Fruit fly (Drosophila melanogaster) whole organism, embryonic: Measurements from ENCODE around the gene CG16824.

Source experiments
- ATbp ChIP-seq: fragments of 200-800 bp; sonication (Bioruptor generic); optimal IDR thresholded peaks from 2 replicates; lab custom pipeline; 2017; ENCODE audit warnings: missing biosample characterization, mild to moderate bottlenecking, missing genetic modification characterization, missing genetic modification reagents
- Antp ChIP-seq: fragments of 200-800 bp; sonication (Bioruptor generic); optimal IDR thresholded peaks from 3 replicates; lab custom pipeline; 2016; ENCODE audit warnings: missing biosample characterization, missing genetic modification characterization
- Asciz ChIP-seq: fragments of 200-800 bp; sonication (Bioruptor generic); optimal IDR thresholded peaks from 2 replicates; lab custom pipeline; 2017; ENCODE audit warnings: missing biosample characterization, mild to moderate bottlenecking, missing genetic modification characterization, missing genetic modification reagents
- CG10209 ChIP-seq: fragments of 200-800 bp; sonication (Bioruptor generic); optimal IDR thresholded peaks from 3 replicates; lab custom pipeline; 2017; ENCODE audit warnings: missing biosample characterization, mild to moderate bottlenecking, missing genetic modification characterization, missing genetic modification reagents
- CG11695 ChIP-seq: fragments of 200-800 bp; sonication (Bioruptor generic); IDR thresholded peaks from 3 replicates; pipeline ENCODE4 v1.3.6; 2022; ENCODE audit warnings: missing biosample characterization, missing genetic modification characterization
- CG12744 ChIP-seq: fragments of 200-800 bp; sonication (Bioruptor generic); optimal IDR thresholded peaks from 2 replicates; lab custom pipeline; 2016; ENCODE audit warnings: missing biosample characterization, missing genetic modification characterization
- CG1647 ChIP-seq: fragments of 200-800 bp; sonication (Bioruptor generic); optimal IDR thresholded peaks from 3 replicates; lab custom pipeline; 2016; ENCODE audit warnings: missing biosample characterization, missing genetic modification characterization
- CG16779 ChIP-seq: fragments of 200-800 bp; sonication (Bioruptor generic); IDR thresholded peaks from 2 replicates; pipeline ENCODE4 v1.3.6; 2022; ENCODE audit warnings: missing biosample characterization, missing genetic modification characterization
- CG17359 ChIP-seq: fragments of 200-800 bp; sonication (Bioruptor generic); optimal IDR thresholded peaks from 3 replicates; lab custom pipeline; 2018; ENCODE audit warnings: missing biosample characterization, mild to moderate bottlenecking, missing genetic modification characterization, moderate library complexity
- CG17361 ChIP-seq: fragments of 200-800 bp; sonication (Bioruptor generic); IDR thresholded peaks from 3 replicates; pipeline ENCODE4 v1.3.6; 2022; ENCODE audit warnings: missing biosample characterization, missing genetic modification characterization
- CG18011 ChIP-seq: fragments of 200-800 bp; sonication (Bioruptor generic); optimal IDR thresholded peaks from 2 replicates; lab custom pipeline; 2017; ENCODE audit warnings: missing biosample characterization, missing genetic modification characterization, mild to moderate bottlenecking, moderate library complexity, missing genotype
- CG18764 ChIP-seq: fragments of 200-800 bp; sonication (Bioruptor generic); optimal IDR thresholded peaks from 3 replicates; lab custom pipeline; 2016; ENCODE audit warnings: missing biosample characterization, missing genetic modification characterization
- CG3163 ChIP-seq: fragments of 200-800 bp; sonication (Bioruptor generic); optimal IDR thresholded peaks from 3 replicates; lab custom pipeline; 2016; ENCODE audit warnings: missing biosample characterization, missing genetic modification characterization
- CG5180 ChIP-seq: fragments of 200-800 bp; sonication (Bioruptor generic); optimal IDR thresholded peaks from 3 replicates; lab custom pipeline; 2017; ENCODE audit warnings: missing biosample characterization, missing genetic modification characterization, mild to moderate bottlenecking, moderate library complexity, missing genetic modification reagents
- CG7372 ChIP-seq: fragments of 200-800 bp; sonication (Bioruptor generic); IDR thresholded peaks from 2 replicates; pipeline ENCODE4 v1.3.6; 2022; ENCODE audit warnings: missing biosample characterization, missing genetic modification characterization
- CG7963 ChIP-seq: fragments of 200-800 bp; sonication (Bioruptor generic); IDR thresholded peaks from 3 replicates; pipeline ENCODE4 v1.3.6; 2022; ENCODE audit warnings: missing biosample characterization, missing genetic modification characterization; ENCODE audit not compliant: partially characterized antibody
- CG8924 ChIP-seq: fragments of 200-800 bp; optimal IDR thresholded peaks from 3 replicates; lab custom pipeline; 2019; ENCODE audit warnings: missing biosample characterization, mild to moderate bottlenecking, missing genetic modification characterization, moderate library complexity
- CG9727 ChIP-seq: fragments of 200-800 bp; sonication (Bioruptor generic); optimal IDR thresholded peaks from 3 replicates; lab custom pipeline; 2017; ENCODE audit warnings: missing biosample characterization, mild to moderate bottlenecking, missing genetic modification characterization
- Dll ChIP-seq: fragments of 200-800 bp; sonication (Bioruptor generic); IDR thresholded peaks from 4 replicates; pipeline ENCODE4 v1.3.6; 2022; ENCODE audit warnings: missing biosample characterization, missing genetic modification characterization; ENCODE audit not compliant: partially characterized antibody
- Drgx ChIP-seq: fragments of 200-800 bp; sonication (Bioruptor generic); IDR thresholded peaks from 2 replicates; pipeline ENCODE4 v1.3.6; 2022; ENCODE audit warnings: missing biosample characterization, missing genetic modification characterization
- ERR ChIP-seq: fragments of 200-800 bp; sonication (Bioruptor generic); optimal IDR thresholded peaks from 2 replicates; lab custom pipeline; 2016; ENCODE audit warnings: missing biosample characterization, missing genetic modification characterization
- HmgD ChIP-seq: fragments of 200-800 bp; sonication (Bioruptor generic); optimal IDR thresholded peaks from 3 replicates; lab custom pipeline; 2016; ENCODE audit warnings: missing biosample characterization, missing genetic modification characterization
- Lhr ChIP-seq: fragments of 200-800 bp; sonication (Bioruptor generic); optimal IDR thresholded peaks from 3 replicates; lab custom pipeline; 2017; ENCODE audit warnings: mild to moderate bottlenecking, missing biosample characterization, missing genetic modification reagents, missing genetic modification characterization
- MTF-1 ChIP-seq: fragments of 200-800 bp; sonication (Bioruptor generic); optimal IDR thresholded peaks from 2 replicates; lab custom pipeline; 2018; ENCODE audit warnings: missing biosample characterization, mild to moderate bottlenecking, missing genetic modification characterization, borderline replicate concordance
- Mad ChIP-seq: fragments of 200-800 bp; sonication (Bioruptor generic); optimal IDR thresholded peaks from 2 replicates; lab custom pipeline; 2016; ENCODE audit warnings: missing biosample characterization, missing genetic modification characterization
- NC2α ChIP-seq: fragments of 200-800 bp; sonication (Bioruptor generic); optimal IDR thresholded peaks from 2 replicates; lab custom pipeline; 2016; ENCODE audit warnings: missing biosample characterization, missing genetic modification characterization
- Rx ChIP-seq: fragments of 200-800 bp; sonication (Bioruptor generic); IDR thresholded peaks from 2 replicates; pipeline ENCODE4 v1.3.6; 2022; ENCODE audit warnings: missing biosample characterization, missing genetic modification characterization
- TFAM ChIP-seq: fragments of 200-800 bp; sonication (Bioruptor generic); optimal IDR thresholded peaks from 2 replicates; lab custom pipeline; 2017; ENCODE audit warnings: missing biosample characterization, missing genetic modification characterization, inconsistent platforms
- Usf ChIP-seq: fragments of 200-800 bp; sonication (Bioruptor generic); optimal IDR thresholded peaks from 2 replicates; lab custom pipeline; 2017; ENCODE audit warnings: missing genotype, missing biosample characterization, missing genetic modification characterization
- Xrp1 ChIP-seq: fragments of 200-800 bp; sonication (Bioruptor generic); IDR thresholded peaks from 2 replicates; pipeline ENCODE4 v1.3.6; 2022; ENCODE audit warnings: missing biosample characterization, missing genetic modification characterization
- ara ChIP-seq: fragments of 200-800 bp; sonication (Bioruptor generic); IDR thresholded peaks from 2 replicates; pipeline ENCODE4 v1.3.6; 2022; ENCODE audit warnings: missing biosample characterization, missing genetic modification characterization
- ash1 ChIP-seq: fragments of 200-800 bp; sonication (Bioruptor generic); optimal IDR thresholded peaks from 2 replicates; lab custom pipeline; 2018; ENCODE audit warnings: missing biosample characterization, mild to moderate bottlenecking, missing genetic modification characterization
- btn ChIP-seq: fragments of 200-800 bp; sonication (Bioruptor generic); optimal IDR thresholded peaks from 2 replicates; lab custom pipeline; 2016; ENCODE audit warnings: missing biosample characterization, missing genetic modification characterization
- danr ChIP-seq: fragments of 200-800 bp; sonication (Bioruptor generic); IDR thresholded peaks from 2 replicates; pipeline ENCODE4 v1.3.6; 2022; ENCODE audit warnings: missing biosample characterization, missing genetic modification characterization
- dm ChIP-seq: fragments of 200-800 bp; sonication (Bioruptor generic); optimal IDR thresholded peaks from 3 replicates; lab custom pipeline; 2016; ENCODE audit warnings: missing biosample characterization, missing genetic modification characterization
- ems ChIP-seq: fragments of 200-800 bp; sonication (Bioruptor generic); optimal IDR thresholded peaks from 3 replicates; lab custom pipeline; 2016; ENCODE audit warnings: missing biosample characterization, missing genetic modification characterization
- eve ChIP-seq, 2 experiments: fragments of >200 bp; optimal IDR thresholded peaks; 2 replicates each; lab custom pipeline; 2017; ENCODE audit warnings: missing biosample characterization in 2 of 2, missing genetic modification characterization in 2 of 2
- fd102C ChIP-seq: fragments of 200-800 bp; sonication (Bioruptor generic); optimal IDR thresholded peaks from 2 replicates; lab custom pipeline; 2018; ENCODE audit warnings: missing biosample characterization, mild to moderate bottlenecking, missing genetic modification characterization, moderate library complexity
- grn ChIP-seq: fragments of 200-800 bp; sonication (Bioruptor generic); optimal IDR thresholded peaks from 3 replicates; lab custom pipeline; 2017; ENCODE audit warnings: missing biosample characterization, missing genetic modification characterization
- hth ChIP-seq: fragments of >200 bp; optimal IDR thresholded peaks from 2 replicates; lab custom pipeline; 2017; ENCODE audit warnings: inconsistent platforms
- ind ChIP-seq: fragments of 200-800 bp; sonication (Bioruptor generic); optimal IDR thresholded peaks from 3 replicates; lab custom pipeline; 2016; ENCODE audit warnings: missing biosample characterization, missing genetic modification characterization
- insv ChIP-seq, 2 experiments: fragments of 200-800 bp; sonication (Bioruptor generic); optimal IDR thresholded peaks; 3 replicates each; lab custom pipeline; 2016 to 2018; ENCODE audit warnings: missing biosample characterization in 2 of 2, missing genetic modification characterization in 2 of 2
- kay ChIP-seq: fragments of 200-800 bp; sonication (Bioruptor generic); optimal IDR thresholded peaks from 2 replicates; lab custom pipeline; 2016; ENCODE audit warnings: missing biosample characterization, missing genetic modification characterization
- phol ChIP-seq: fragments of 200-800 bp; sonication (Bioruptor generic); optimal IDR thresholded peaks from 3 replicates; lab custom pipeline; 2018; ENCODE audit warnings: missing biosample characterization, mild to moderate bottlenecking, missing genetic modification characterization, moderate library complexity
- pzg ChIP-seq: fragments of 200-800 bp; sonication (Bioruptor generic); optimal IDR thresholded peaks from 3 replicates; lab custom pipeline; 2018; ENCODE audit warnings: missing biosample characterization, mild to moderate bottlenecking, missing genetic modification characterization, moderate library complexity
- ranshi ChIP-seq: fragments of 200-800 bp; sonication (Bioruptor generic); IDR thresholded peaks from 2 replicates; pipeline ENCODE4 v1.3.6; 2022; ENCODE audit warnings: missing biosample characterization, missing genetic modification characterization
- repo ChIP-seq: fragments of 200-800 bp; sonication (Bioruptor generic); optimal IDR thresholded peaks from 2 replicates; lab custom pipeline; 2016; ENCODE audit warnings: missing biosample characterization, missing genetic modification characterization
- sim ChIP-seq: fragments of 200-800 bp; sonication (Bioruptor generic); IDR thresholded peaks from 2 replicates; pipeline ENCODE4 v1.3.6; 2022; ENCODE audit warnings: missing biosample characterization, missing genetic modification characterization
- sisA ChIP-seq: fragments of 200-800 bp; sonication (Bioruptor generic); IDR thresholded peaks from 2 replicates; pipeline ENCODE4 v1.3.6; 2022; ENCODE audit warnings: missing biosample characterization, missing genetic modification characterization
- slbo ChIP-seq: fragments of 200-800 bp; sonication (Bioruptor generic); IDR thresholded peaks from 2 replicates; pipeline ENCODE4 v1.3.6; 2022; ENCODE audit warnings: missing biosample characterization, missing genetic modification characterization
- tap ChIP-seq: fragments of 200-800 bp; optimal IDR thresholded peaks from 3 replicates; lab custom pipeline; 2019; ENCODE audit warnings: missing biosample characterization, mild to moderate bottlenecking, missing genetic modification characterization, moderate library complexity
- tup ChIP-seq: fragments of 200-800 bp; sonication (Bioruptor generic); optimal IDR thresholded peaks from 2 replicates; lab custom pipeline; 2016; ENCODE audit warnings: missing biosample characterization, mild to moderate bottlenecking, missing genetic modification characterization, moderate library complexity

Gene CG16824

dm6 chr2L:13286456-13286855 lies 6.4 kb upstream of the CG16824 start, which contains the start of the genes Drep4 and Uvrag (continued):
- TF ChIP-seq HmgD (no peak), sisA (GFP tag; lab: Robert Waterston, UW) (no peak), slbo (GFP tag; lab: Robert Waterston, UW) (peak; percentile 83), Lhr (GFP tag; lab: Kevin White, UChicago) (peak; percentile 35), CG16779 (GFP tag; lab: Robert Waterston, UW) (no peak), ranshi (0 out of 2 replicates have a peak, but pooled peaks have one; percentile 57), Mad (GFP tag; lab: Kevin White, UChicago) (no peak), NC2α (GFP tag; lab: Kevin White, UChicago) (no peak), repo (GFP tag; lab: Kevin White, UChicago) (no peak), danr (no peak), Dll (GFP tag; lab: Robert Waterston, UW) (no peak), CG18764 (GFP tag; lab: Kevin White, UChicago) (peak; percentile 29), ERR (no peak), dm (no peak), CG7372 (peak; percentile 38; the same call in 1 of the 2 replicates), CG8924 (tag; lab: Kevin White, UChicago) (no peak), ash1 (GFP tag; lab: Kevin White, UChicago) (no peak), phol (tag; lab: Kevin White, UChicago) (peak; percentile 78), pzg (GFP tag; lab: Kevin White, UChicago) (peak; percentile 18), Asciz (GFP tag; lab: Kevin White, UChicago) (no peak), ara (0 out of 2 replicates have a peak, but pooled peaks have one; percentile 18), insv (GFP tag; optimal IDR thresholded peaks at IDR 0.05; lab: Kevin White, UChicago) (peak in 1 of 2 experiments; percentile 73), Drgx (0 out of 2 replicates have a peak, but pooled peaks have one; percentile 19), ind (GFP tag; lab: Kevin White, UChicago) (peak; percentile 72), CG1647 (no peak), ems (no peak), TFAM (GFP tag; lab: Kevin White, UChicago) (no peak), CG10209 (GFP tag; lab: Kevin White, UChicago) (peak; percentile 77), CG17359 (no peak), CG3163 (GFP tag; lab: Kevin White, UChicago) (no peak), CG9727 (GFP tag; lab: Kevin White, UChicago) (no peak), ATbp (GFP tag; lab: Kevin White, UChicago) (no peak), MTF-1 (GFP tag; lab: Kevin White, UChicago) (no peak), CG11695 (GFP tag; lab: Robert Waterston, UW) (no peak), CG18011 (GFP tag; lab: Kevin White, UChicago) (no peak), tup (no peak), Xrp1 (peak; percentile 77), btn (GFP tag; lab: Kevin White, UChicago) (no peak), Antp (GFP tag; lab: Kevin White, UChicago) (no peak), Usf (GFP tag; lab: Kevin White, UChicago) (peak; percentile 7), eve (GFP tag; optimal IDR thresholded peaks at IDR 0.05; lab: Kevin White, UChicago) (no peak), hth (lab: Kevin White, UChicago) (no peak), CG7963 (GFP tag; lab: Robert Waterston, UW) (no peak), sim (GFP tag; lab: Robert Waterston, UW) (no peak), CG5180 (GFP tag; lab: Kevin White, UChicago) (no peak), grn (no peak), Rx (GFP tag; lab: Robert Waterston, UW) (no peak), CG12744 (GFP tag; lab: Kevin White, UChicago) (no peak), CG17361 (GFP tag; lab: Robert Waterston, UW) (no peak; the same call in 2 of the 3 replicates), fd102C (GFP tag; lab: Kevin White, UChicago) (no peak), kay (GFP tag; lab: Kevin White, UChicago) (peak; percentile 40), tap (tag; lab: Kevin White, UChicago) (no peak)
